Worm (Caenorhabditis elegans) whole organism, L3 larva: ENCODE results near the gene apt-9.

Experiments
- ceh-82 ChIP-seq: fragments of 150-350 bp; optimal IDR thresholded peaks from 2 replicates; lab custom pipeline; 2014; ENCODE audit warnings: missing biosample characterization, missing genetic modification characterization
- egl-27 ChIP-seq: sonication (generic microtip); optimal IDR thresholded peaks from 4 replicates; lab custom pipeline; 2017; ENCODE audit warnings: missing biosample characterization, missing genetic modification reagents, missing genetic modification characterization
- fos-1 ChIP-seq: fragments of 150-350 bp; optimal IDR thresholded peaks from 2 replicates; lab custom pipeline; 2014; ENCODE audit warnings: missing biosample characterization, missing genetic modification characterization
- nhr-28 ChIP-seq: fragments of 150-350 bp; optimal IDR thresholded peaks from 2 replicates; lab custom pipeline; 2014; ENCODE audit warnings: missing biosample characterization, missing genetic modification characterization
- nhr-76 ChIP-seq: fragments of 150-350 bp; sonication (generic microtip); optimal IDR thresholded peaks from 5 replicates; lab custom pipeline; 2014; ENCODE audit warnings: missing biosample characterization, missing genetic modification characterization
- nhr-77 ChIP-seq: fragments of 150-350 bp; optimal IDR thresholded peaks from 2 replicates; lab custom pipeline; 2014; ENCODE audit warnings: missing biosample characterization, missing genetic modification characterization
- pha-4 ChIP-seq: fragments of 150-350 bp; optimal IDR thresholded peaks from 2 replicates; lab custom pipeline; 2014; ENCODE audit warnings: missing biosample characterization, missing genetic modification reagents, missing genetic modification characterization
- pqm-1 ChIP-seq: fragments of 150-350 bp; optimal IDR thresholded peaks from 2 replicates; lab custom pipeline; 2017; ENCODE audit warnings: missing biosample characterization, missing genetic modification characterization, inconsistent platforms
- snpc-4 ChIP-seq: fragments of 150-350 bp; optimal IDR thresholded peaks from 2 replicates; lab custom pipeline; 2014; ENCODE audit warnings: missing biosample characterization, missing genetic modification characterization
- unc-39 ChIP-seq: sonication (generic microtip); optimal IDR thresholded peaks from 4 replicates; lab custom pipeline; 2017; ENCODE audit warnings: missing biosample characterization, missing genetic modification characterization
- unc-62 ChIP-seq: fragments of 150-350 bp; sonication (generic microtip); optimal IDR thresholded peaks from 4 replicates; lab custom pipeline; 2014; ENCODE audit warnings: missing biosample characterization, missing genetic modification reagents, missing genetic modification characterization
- ztf-4 ChIP-seq: fragments of 150-350 bp; optimal IDR thresholded peaks from 2 replicates; lab custom pipeline; 2014; ENCODE audit warnings: missing biosample characterization, missing genetic modification characterization

DNA sequence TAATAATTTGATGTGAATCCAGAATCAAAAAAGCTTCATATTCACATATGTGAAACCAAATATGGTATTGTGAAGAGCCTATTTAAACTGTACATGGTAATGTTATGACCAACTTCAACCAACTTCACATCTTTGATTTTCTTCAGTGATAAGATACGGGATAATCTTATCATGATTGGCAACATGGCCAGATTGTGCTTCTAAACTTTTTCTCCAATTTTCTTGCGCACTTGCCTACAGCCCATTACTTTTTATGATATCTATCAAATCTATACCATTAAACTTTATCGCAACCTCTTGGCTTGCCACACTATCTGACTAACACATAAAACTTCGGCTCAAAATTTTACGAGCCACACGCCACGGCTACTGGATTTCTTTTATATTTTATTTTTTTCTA, 35.9 kb upstream of the apt-9 start:
- TF ChIP-seq nhr-28, result no peak
- TF ChIP-seq unc-39 (tag; lab: Kevin White, UChicago), result no peak
- TF ChIP-seq pqm-1 (tag; lab: Kevin White, UChicago), result no peak
- no peak for TF ChIP-seq pha-4 (tag; lab: Kevin White, UChicago)
- no peak for TF ChIP-seq egl-27 (tag; lab: Kevin White, UChicago)
- no peak for TF ChIP-seq ztf-4
- TF ChIP-seq fos-1 (tag; lab: Kevin White, UChicago), result no peak
- no peak for TF ChIP-seq snpc-4 (tag; lab: Kevin White, UChicago)
- no peak for TF ChIP-seq nhr-76 (tag; lab: Kevin White, UChicago)
- TF ChIP-seq ceh-82 (tag; lab: Kevin White, UChicago), result no peak
- no peak for TF ChIP-seq nhr-77 (tag; lab: Kevin White, UChicago)
- TF ChIP-seq unc-62, result no peak
